Worm (Caenorhabditis elegans) whole organism, late embryonic: Measurements from ENCODE around the gene gst-27.

Experiments
- F13H6.1 ChIP-seq: sonication (generic microtip); optimal IDR thresholded peaks from 2 replicates; lab custom pipeline; 2016; ENCODE audit warnings: missing genetic modification characterization, missing compliant biosample characterization
- ceh-9 ChIP-seq: sonication (generic microtip); optimal IDR thresholded peaks from 2 replicates; lab custom pipeline; 2016; ENCODE audit warnings: mild to moderate bottlenecking, missing genetic modification characterization, inconsistent platforms, missing compliant biosample characterization
- hlh-8 ChIP-seq: sonication (generic microtip); optimal IDR thresholded peaks from 2 replicates; lab custom pipeline; 2016; ENCODE audit warnings: missing genotype, missing genetic modification characterization, missing compliant biosample characterization
- madf-2 ChIP-seq: sonication (generic microtip); optimal IDR thresholded peaks from 2 replicates; lab custom pipeline; 2017; ENCODE audit warnings: missing genetic modification characterization, missing compliant biosample characterization
- nhr-232 ChIP-seq: sonication (generic microtip); optimal IDR thresholded peaks from 2 replicates; lab custom pipeline; 2016; ENCODE audit warnings: missing genetic modification characterization, missing compliant biosample characterization
- sox-4 ChIP-seq: sonication (generic microtip); optimal IDR thresholded peaks from 2 replicates; lab custom pipeline; 2017; ENCODE audit warnings: mild to moderate bottlenecking, missing genetic modification characterization, inconsistent platforms, missing compliant biosample characterization
- syd-9 ChIP-seq: sonication (generic microtip); optimal IDR thresholded peaks from 2 replicates; lab custom pipeline; 2016; ENCODE audit warnings: mild to moderate bottlenecking, missing genetic modification characterization, moderate library complexity, missing compliant biosample characterization
- unc-86 ChIP-seq: sonication (generic microtip); optimal IDR thresholded peaks from 2 replicates; lab custom pipeline; 2016; ENCODE audit warnings: missing genetic modification characterization, missing compliant biosample characterization
- zip-5 ChIP-seq: sonication (generic microtip); optimal IDR thresholded peaks from 2 replicates; lab custom pipeline; 2016; ENCODE audit warnings: missing genetic modification characterization, missing compliant biosample characterization

DNA sequence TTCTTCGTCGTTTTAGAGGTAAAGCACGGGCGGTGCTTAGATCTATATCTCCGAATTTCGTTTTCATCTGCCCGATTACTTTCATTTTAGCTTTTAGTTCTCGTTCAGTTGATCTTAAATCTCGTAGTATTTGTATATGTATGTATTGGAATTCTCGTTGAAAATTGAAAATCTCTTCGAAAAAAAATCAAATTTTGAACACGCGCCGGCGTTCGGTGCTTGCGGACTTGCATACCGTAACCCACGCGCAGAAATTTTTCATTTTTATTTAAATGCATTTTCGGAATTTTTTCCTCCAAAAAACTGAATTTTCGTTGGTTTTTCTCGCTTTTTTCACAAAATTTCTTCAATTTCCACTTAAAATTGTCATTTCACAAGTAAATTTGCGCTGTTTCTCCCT, 42.6 kb upstream of the gst-27 start:
- TF ChIP-seq madf-2 (tag; lab: Kevin White, UChicago) (no peak), F13H6.1 (tag; lab: Kevin White, UChicago) (no peak), hlh-8 (tag; lab: Kevin White, UChicago) (no peak), nhr-232 (tag; lab: Kevin White, UChicago) (no peak), sox-4 (no peak), syd-9 (tag; lab: Kevin White, UChicago) (no peak), zip-5 (tag; lab: Kevin White, UChicago) (no peak), unc-86 (no peak), ceh-9 (tag; lab: Kevin White, UChicago) (no peak)
